ENCODE assay signal across 1 fruit fly cellular context in the genomic region with DNA sequence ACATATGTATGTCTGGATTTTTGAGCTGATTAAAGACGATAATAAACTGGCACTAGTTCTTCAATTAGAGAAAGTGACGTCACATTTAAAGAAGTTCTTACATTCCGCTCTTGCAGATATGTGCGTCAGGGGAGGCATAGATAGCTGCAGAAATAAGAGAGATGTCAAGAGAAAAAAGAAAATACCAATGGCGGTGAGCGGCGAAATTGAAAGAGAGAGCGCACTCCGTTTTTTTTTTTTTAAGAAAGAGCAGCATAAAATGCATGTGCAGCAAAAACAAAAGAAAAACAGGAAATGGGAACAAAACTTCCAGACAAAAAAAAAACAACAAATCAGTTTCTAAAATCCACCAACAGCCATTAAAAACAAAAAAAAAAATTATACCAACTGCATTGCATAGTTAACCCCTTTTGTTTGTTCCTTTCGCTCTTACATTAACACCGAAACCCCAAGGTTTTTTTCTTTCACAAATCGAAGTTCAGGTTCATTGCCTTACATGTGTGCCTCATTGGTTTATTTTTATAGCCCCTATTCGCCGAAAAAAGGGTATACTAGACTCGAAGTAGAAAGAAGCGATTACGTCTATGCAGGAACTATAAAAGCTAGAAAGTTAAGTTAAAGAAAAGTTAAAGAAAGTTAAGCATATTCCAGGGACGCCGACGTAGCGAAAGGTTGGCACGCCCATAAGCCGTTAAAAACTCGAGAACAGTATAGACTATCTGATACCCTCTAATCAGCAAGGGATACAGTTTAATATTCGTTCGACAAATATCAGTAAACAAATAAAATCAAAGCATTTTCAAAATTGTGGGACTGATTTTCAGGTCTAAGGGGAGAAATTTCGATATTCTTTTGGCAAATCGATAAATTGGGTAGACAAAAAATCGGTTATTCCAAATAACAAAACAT.
TF ChIP-seq lines count a peak whose summit lies in the region.

No protein-coding gene starts in this region.

TF ChIP-seq in whole organism, embryonic, 481 proteins besides CTCF, POLR2A, EP300 and RAD21 (continued from another document):
- TF ChIP-seq HLH4C (GFP tag; IDR thresholded peaks at IDR 0.05; lab: Robert Waterston, UW; ENCODE audit: partially characterized antibody): peak; percentile 84
- no peak for TF ChIP-seq ara (GFP tag; IDR thresholded peaks at IDR 0.05; lab: Robert Waterston, UW)
- TF ChIP-seq D19A (tag; optimal IDR thresholded peaks at IDR 0.05; lab: Kevin White, UChicago): peak; percentile 72
- TF ChIP-seq onecut (GFP tag; IDR thresholded peaks at IDR 0.05; lab: Robert Waterston, UW): peak; percentile 8; the same call in 1 of the 2 replicates
- TF ChIP-seq sd (tag; optimal IDR thresholded peaks at IDR 0.05; lab: Kevin White, UChicago): peak; percentile 70
- peak; percentile 97 for TF ChIP-seq CG3163 (GFP tag; optimal IDR thresholded peaks at IDR 0.05; lab: Kevin White, UChicago)
- TF ChIP-seq CG14860 (GFP tag; IDR thresholded peaks at IDR 0.05; lab: Robert Waterston, UW; ENCODE audit: partially characterized antibody): peak; percentile 76
- TF ChIP-seq Scr (GFP tag; IDR thresholded peaks at IDR 0.05; lab: Robert Waterston, UW; ENCODE audit: partially characterized antibody): peak; percentile 56
- TF ChIP-seq stwl (tag; optimal IDR thresholded peaks at IDR 0.05; lab: Kevin White, UChicago): peak; percentile 26
- no peak for TF ChIP-seq MESR4 (GFP tag; optimal IDR thresholded peaks at IDR 0.05; lab: Kevin White, UChicago)
- peak; percentile 80; the same call in 2 of the 3 replicates for TF ChIP-seq hb (GFP tag; IDR thresholded peaks at IDR 0.05; lab: Robert Waterston, UW; ENCODE audit: partially characterized antibody)
- peak; percentile 92 for TF ChIP-seq nom (GFP tag; optimal IDR thresholded peaks at IDR 0.05; lab: Kevin White, UChicago)
- no peak for TF ChIP-seq CG13296 (GFP tag; optimal IDR thresholded peaks at IDR 0.05; lab: Kevin White, UChicago)
- TF ChIP-seq CG6791 (GFP tag; IDR thresholded peaks at IDR 0.05; lab: Robert Waterston, UW; ENCODE audit: partially characterized antibody): peak; percentile 82
